Fruit fly (Drosophila melanogaster): ENCODE data around the gene pb.

- no peak for TF ChIP-seq rgr (GFP tag; optimal IDR thresholded peaks at IDR 0.05)
- no peak for TF ChIP-seq br (GFP tag; optimal IDR thresholded peaks at IDR 0.05)
- TF ChIP-seq Vsx2 (GFP tag; optimal IDR thresholded peaks at IDR 0.05; ENCODE audit: partially characterized antibody) = no peak
- TF ChIP-seq OdsH (GFP tag; optimal IDR thresholded peaks at IDR 0.05) = no peak
- no peak for TF ChIP-seq usp (GFP tag; optimal IDR thresholded peaks at IDR 0.05)
- TF ChIP-seq pan (optimal IDR thresholded peaks at IDR 0.05) = no peak
- TF ChIP-seq Hnf4 (GFP tag; optimal IDR thresholded peaks at IDR 0.05) = no peak
- no peak for TF ChIP-seq CrebA (GFP tag; optimal IDR thresholded peaks at IDR 0.05; ENCODE audit: borderline replicate concordance)
Observed at dm6 chr3R:6780004-6780403, 38.1 kb upstream of the pb start.
